Worm (Caenorhabditis elegans) whole organism, late embryonic: ENCODE measurements around the gene acr-23.

ENCODE experiments used
- C08G9.2 ChIP-seq: sonication (generic microtip); optimal IDR thresholded peaks from 2 replicates; lab custom pipeline; 2016; ENCODE audit warnings: mild to moderate bottlenecking, missing genetic modification characterization, moderate library complexity, missing compliant biosample characterization
- C38D4.7 ChIP-seq: fragments of 200-800 bp; sonication (Bioruptor generic); optimal IDR thresholded peaks from 2 replicates; lab custom pipeline; 2018; ENCODE audit warnings: mild to moderate bottlenecking, missing genetic modification characterization, moderate library complexity, missing compliant biosample characterization
- F13H6.1 ChIP-seq: sonication (generic microtip); optimal IDR thresholded peaks from 2 replicates; lab custom pipeline; 2016; ENCODE audit warnings: missing genetic modification characterization, missing compliant biosample characterization
- T23F11.4 ChIP-seq: fragments of 200-800 bp; sonication (Bioruptor generic); optimal IDR thresholded peaks from 2 replicates; lab custom pipeline; 2018; ENCODE audit warnings: mild to moderate bottlenecking, missing genetic modification characterization, missing compliant biosample characterization
- ahr-1 ChIP-seq: sonication (generic microtip); optimal IDR thresholded peaks from 2 replicates; lab custom pipeline; 2016; ENCODE audit warnings: missing genetic modification characterization, missing compliant biosample characterization
- ceh-14 ChIP-seq: sonication (generic microtip); optimal IDR thresholded peaks from 2 replicates; lab custom pipeline; 2016; ENCODE audit warnings: missing genotype, missing genetic modification characterization, missing compliant biosample characterization
- ceh-18 ChIP-seq: sonication (generic microtip); optimal IDR thresholded peaks from 2 replicates; lab custom pipeline; 2016; ENCODE audit warnings: missing genetic modification characterization, missing compliant biosample characterization
- ceh-22 ChIP-seq: sonication (generic microtip); optimal IDR thresholded peaks from 2 replicates; lab custom pipeline; 2017; ENCODE audit warnings: missing biosample characterization, missing genetic modification characterization
- ceh-31 ChIP-seq: sonication (generic microtip); optimal IDR thresholded peaks from 2 replicates; lab custom pipeline; 2016; ENCODE audit warnings: missing genetic modification characterization, missing compliant biosample characterization
- ceh-34 ChIP-seq: sonication (generic microtip); optimal IDR thresholded peaks from 2 replicates; lab custom pipeline; 2016; ENCODE audit warnings: mild to moderate bottlenecking, missing genetic modification characterization, missing compliant biosample characterization
- ceh-45 ChIP-seq: fragments of 200-800 bp; sonication (Bioruptor generic); IDR thresholded peaks from 2 replicates; pipeline ENCODE4 v1.3.6; 2022; ENCODE audit warnings: missing genetic modification reagents, missing genetic modification characterization, missing compliant biosample characterization
- ceh-6 ChIP-seq: fragments of 200-800 bp; sonication (Bioruptor generic); optimal IDR thresholded peaks from 2 replicates; lab custom pipeline; 2018; ENCODE audit warnings: mild to moderate bottlenecking, missing genetic modification characterization, missing compliant biosample characterization
- ceh-9 ChIP-seq: sonication (generic microtip); optimal IDR thresholded peaks from 2 replicates; lab custom pipeline; 2016; ENCODE audit warnings: mild to moderate bottlenecking, missing genetic modification characterization, inconsistent platforms, missing compliant biosample characterization
- dmd-4 ChIP-seq: sonication (generic microtip); optimal IDR thresholded peaks from 2 replicates; lab custom pipeline; 2016; ENCODE audit warnings: borderline replicate concordance, missing genetic modification characterization, missing compliant biosample characterization
- ets-4 ChIP-seq: sonication (generic microtip); optimal IDR thresholded peaks from 2 replicates; lab custom pipeline; 2016; ENCODE audit warnings: missing genetic modification characterization, missing compliant biosample characterization
- eyg-1 ChIP-seq: sonication (generic microtip); optimal IDR thresholded peaks from 2 replicates; lab custom pipeline; 2016; ENCODE audit warnings: missing genotype, missing genetic modification characterization, missing compliant biosample characterization
- fax-1 ChIP-seq: sonication (generic microtip); optimal IDR thresholded peaks from 2 replicates; lab custom pipeline; 2016; ENCODE audit warnings: missing genotype, missing genetic modification characterization, missing compliant biosample characterization
- fkh-10 ChIP-seq: fragments of 150-350 bp; optimal IDR thresholded peaks from 2 replicates; lab custom pipeline; 2014; ENCODE audit warnings: missing biosample characterization, missing genetic modification reagents, missing genetic modification characterization
- fkh-6 ChIP-seq: sonication (generic microtip); optimal IDR thresholded peaks from 2 replicates; lab custom pipeline; 2016; ENCODE audit warnings: missing genetic modification characterization, missing compliant biosample characterization
- hlh-13 ChIP-seq: fragments of 200-800 bp; sonication (Bioruptor generic); optimal IDR thresholded peaks from 2 replicates; lab custom pipeline; 2018; ENCODE audit warnings: mild to moderate bottlenecking, missing genetic modification characterization, missing compliant biosample characterization
- hlh-30 ChIP-seq: sonication (generic microtip); optimal IDR thresholded peaks from 2 replicates; lab custom pipeline; 2017; ENCODE audit warnings: antibody characterized with exemption, missing genetic modification characterization, missing compliant biosample characterization; ENCODE audit not compliant: insufficient read depth
- hlh-6 ChIP-seq: sonication (generic microtip); optimal IDR thresholded peaks from 2 replicates; lab custom pipeline; 2016; ENCODE audit warnings: missing genotype, missing genetic modification characterization, missing compliant biosample characterization
- lim-6 ChIP-seq: sonication (generic microtip); optimal IDR thresholded peaks from 2 replicates; lab custom pipeline; 2016; ENCODE audit warnings: missing genetic modification characterization, missing compliant biosample characterization
- madf-2 ChIP-seq: sonication (generic microtip); optimal IDR thresholded peaks from 2 replicates; lab custom pipeline; 2017; ENCODE audit warnings: missing genetic modification characterization, missing compliant biosample characterization
- nfya-1 ChIP-seq: sonication (generic microtip); optimal IDR thresholded peaks from 2 replicates; lab custom pipeline; 2017; ENCODE audit warnings: missing genetic modification characterization, mild to moderate bottlenecking, missing compliant biosample characterization, antibody characterized with exemption, moderate library complexity
- pag-3 ChIP-seq: sonication (generic microtip); optimal IDR thresholded peaks from 2 replicates; lab custom pipeline; 2016; ENCODE audit warnings: missing compliant biosample characterization, missing genetic modification characterization, borderline replicate concordance
- pax-1 ChIP-seq: fragments of 150-350 bp; optimal IDR thresholded peaks from 2 replicates; lab custom pipeline; 2014; ENCODE audit warnings: missing biosample characterization, missing genetic modification characterization
- pros-1 ChIP-seq: fragments of 150-350 bp; optimal IDR thresholded peaks from 2 replicates; lab custom pipeline; 2014; ENCODE audit warnings: missing biosample characterization, missing genetic modification reagents, missing genetic modification characterization
- ref-2 ChIP-seq: sonication (generic microtip); optimal IDR thresholded peaks from 2 replicates; lab custom pipeline; 2016; ENCODE audit warnings: missing genetic modification characterization, missing compliant biosample characterization
- sdc-2 ChIP-seq: sonication (generic microtip); optimal IDR thresholded peaks from 2 replicates; lab custom pipeline; 2016; ENCODE audit warnings: missing genotype, missing genetic modification characterization, missing compliant biosample characterization
- sox-4 ChIP-seq: sonication (generic microtip); optimal IDR thresholded peaks from 2 replicates; lab custom pipeline; 2017; ENCODE audit warnings: mild to moderate bottlenecking, missing genetic modification characterization, inconsistent platforms, missing compliant biosample characterization
- tbx-2 ChIP-seq: sonication (generic microtip); optimal IDR thresholded peaks from 2 replicates; lab custom pipeline; 2016; ENCODE audit warnings: missing genetic modification characterization, missing compliant biosample characterization
- tbx-7 ChIP-seq: sonication (generic microtip); optimal IDR thresholded peaks from 2 replicates; lab custom pipeline; 2016; ENCODE audit warnings: missing genotype, missing genetic modification characterization, missing compliant biosample characterization
- unc-42 ChIP-seq: sonication (generic microtip); optimal IDR thresholded peaks from 2 replicates; lab custom pipeline; 2016; ENCODE audit warnings: missing genotype, missing genetic modification characterization, missing compliant biosample characterization
- unc-55 ChIP-seq: sonication (generic microtip); optimal IDR thresholded peaks from 2 replicates; lab custom pipeline; 2017; ENCODE audit warnings: missing biosample characterization, missing genetic modification reagents, missing genetic modification characterization
- zip-5 ChIP-seq: sonication (generic microtip); optimal IDR thresholded peaks from 2 replicates; lab custom pipeline; 2016; ENCODE audit warnings: missing genetic modification characterization, missing compliant biosample characterization

The acr-23 gene

ce11 chrV:3659472-3659871 is at the start of gene acr-23:
Gene acr-23, minus strand, starts transcription at chrV:3659572.
- TF ChIP-seq ceh-22 (tag; lab: Kevin White, UChicago) (no peak), unc-55 (GFP tag; lab: Kevin White, UChicago) (no peak), hlh-6 (tag; lab: Kevin White, UChicago) (no peak), fkh-6 (no peak), nfya-1 (tag; lab: Kevin White, UChicago) (no peak)

- TF ChIP-seq nfya-1 (tag; lab: Kevin White, UChicago) = peak; percentile 87
Measured at ce11 chrV:3707560-3707959, 48.2 kb upstream of the acr-23 start.

- no peak for TF ChIP-seq dmd-4 (tag; lab: Kevin White, UChicago)
- no peak for TF ChIP-seq zip-5 (tag; lab: Kevin White, UChicago)
- TF ChIP-seq ref-2 = no peak
- no peak for TF ChIP-seq tbx-7 (tag; lab: Kevin White, UChicago)
- no peak for TF ChIP-seq tbx-2 (tag; lab: Kevin White, UChicago)
- TF ChIP-seq eyg-1 = no peak
- TF ChIP-seq pag-3 = no peak
- no peak for TF ChIP-seq sox-4 (tag; lab: Kevin White, UChicago)
- TF ChIP-seq ceh-9 = no peak
Measured at ce11 chrV:3706893-3707292, 47.5 kb upstream of the acr-23 start.

- TF ChIP-seq tbx-2 (tag; lab: Kevin White, UChicago) = no peak
- no peak for TF ChIP-seq fax-1 (tag; lab: Kevin White, UChicago)
- no peak for TF ChIP-seq ceh-45
- TF ChIP-seq ets-4 (tag; lab: Kevin White, UChicago) = no peak
- TF ChIP-seq sox-4 (tag; lab: Kevin White, UChicago) = no peak
- no peak for TF ChIP-seq pax-1
- TF ChIP-seq lim-6 = no peak
- no peak for TF ChIP-seq T23F11.4
- no peak for TF ChIP-seq sdc-2
- TF ChIP-seq hlh-30 (tag; lab: Kevin White, UChicago) = no peak
Measured at ce11 chrV:3706167-3706566, 46.8 kb upstream of the acr-23 start.

- TF ChIP-seq ceh-6 = no peak
- TF ChIP-seq C38D4.7 (GFP tag; lab: Kevin White, UChicago) = no peak
- TF ChIP-seq madf-2 (tag; lab: Kevin White, UChicago) = no peak
- no peak for TF ChIP-seq ahr-1 (tag; lab: Kevin White, UChicago)
Measured at ce11 chrV:3704688-3705087, 45.3 kb upstream of the acr-23 start, which contains the start of gene lin-40. Gene lin-40, plus strand, starts transcription at chrV:3704988.

ce11 chrV:3703888-3704287 is 44.5 kb upstream of the acr-23 start:
- TF ChIP-seq fax-1 (tag; lab: Kevin White, UChicago) = no peak
- TF ChIP-seq ceh-14 (tag; lab: Kevin White, UChicago) = peak; percentile 30
- TF ChIP-seq ceh-18 (tag; lab: Kevin White, UChicago) = peak; percentile 24
- TF ChIP-seq ref-2 = peak; percentile 68
- TF ChIP-seq nfya-1 (tag; lab: Kevin White, UChicago) = peak; percentile 83
- peak; percentile 81 for TF ChIP-seq ceh-31 (tag; lab: Kevin White, UChicago)
- TF ChIP-seq pros-1 (tag; lab: Kevin White, UChicago) = peak; percentile 30
- TF ChIP-seq ceh-34 (tag; lab: Kevin White, UChicago) = peak; percentile 49
- peak; percentile 19 for TF ChIP-seq C08G9.2 (tag; lab: Kevin White, UChicago)
- TF ChIP-seq fkh-10 (GFP tag; lab: Kevin White, UChicago) = no peak
- TF ChIP-seq tbx-7 (tag; lab: Kevin White, UChicago) = no peak
- peak; percentile 53 for TF ChIP-seq hlh-30 (tag; lab: Kevin White, UChicago)
- TF ChIP-seq unc-55 (GFP tag; lab: Kevin White, UChicago) = peak; percentile 74
- peak; percentile 82 for TF ChIP-seq F13H6.1
- no peak for TF ChIP-seq hlh-13 (GFP tag; lab: Kevin White, UChicago)
- TF ChIP-seq unc-42 = peak; percentile 36
